Worm (Caenorhabditis elegans) whole organism, L1 larva: ENCODE data around the gene F38B2.3.

Source experiments
- mdl-1 ChIP-seq, 2 experiments: fragments of 150-350 bp; optimal IDR thresholded peaks; 2 replicates each; lab custom pipeline; 2014 to 2017; ENCODE audit warnings: missing biosample characterization in 2 of 2, missing genetic modification characterization in 2 of 2, inconsistent platforms in 1 of 2
- nhr-12 ChIP-seq: sonication (generic microtip); optimal IDR thresholded peaks from 2 replicates; lab custom pipeline; 2017; ENCODE audit warnings: missing biosample characterization, missing genetic modification characterization
- nhr-47 ChIP-seq: sonication (generic microtip); optimal IDR thresholded peaks from 2 replicates; lab custom pipeline; 2016; ENCODE audit warnings: mild to moderate bottlenecking, missing genetic modification characterization, moderate library complexity, missing compliant biosample characterization
- zag-1 ChIP-seq: fragments of 150-350 bp; optimal IDR thresholded peaks from 2 replicates; lab custom pipeline; 2014; ENCODE audit warnings: missing biosample characterization, missing genetic modification characterization

- TF ChIP-seq zag-1 (tag; lab: Kevin White, UChicago) (no peak), nhr-47 (no peak), nhr-12 (no peak), mdl-1 (tag; optimal IDR thresholded peaks at IDR 0.05; lab: Kevin White, UChicago) (no peak)
Measured at ce11 chrX:11264715-11265114, 21.4 kb downstream of the F38B2.3 start.
